Fruit fly (Drosophila melanogaster): ENCODE data around the gene Dap160.
A peak's percentile ranks its signal among the peaks of the same experiment; 100 is the strongest.

The Dap160 gene

DNA sequence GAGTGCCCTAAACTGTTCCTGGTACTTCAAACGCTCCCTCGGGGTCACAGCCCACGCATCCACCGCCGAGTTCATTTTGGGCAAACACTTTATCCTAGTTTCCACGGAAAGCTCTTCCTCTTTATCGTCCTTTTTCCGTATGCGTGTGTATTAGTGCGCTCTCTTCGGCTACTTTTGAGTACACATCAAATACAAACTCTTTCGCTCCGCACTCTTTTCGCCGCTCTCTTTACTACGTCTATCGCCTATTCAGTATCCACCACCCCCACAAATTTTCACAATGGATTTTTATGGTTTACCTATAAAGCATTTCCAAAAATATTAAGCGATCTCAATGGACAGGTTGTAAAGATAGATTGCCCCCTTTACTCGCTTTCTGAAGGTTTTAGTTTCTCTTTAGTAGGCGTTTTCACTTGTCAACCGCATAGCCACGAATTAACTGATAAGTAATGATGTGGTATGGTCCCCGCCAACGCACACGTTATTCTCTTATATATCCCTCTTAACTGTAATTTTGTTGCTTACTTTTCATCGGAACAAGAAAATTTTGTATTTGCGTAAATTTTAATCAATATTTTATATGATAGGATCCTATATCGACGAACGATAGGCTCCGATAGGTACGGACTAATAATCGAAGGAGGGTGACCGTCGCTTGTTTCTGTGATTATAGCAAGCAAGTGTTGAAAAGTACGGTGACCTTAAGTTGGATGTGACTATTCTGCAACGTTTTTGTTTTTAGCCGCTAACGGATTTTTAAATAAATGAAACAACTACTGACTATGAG, at the start of gene Dap160:
Gene Dap160, minus strand, starts transcription at position 634 of the 787 bp plus-strand sequence.
- TF ChIP-seq CG9705 (GFP tag; optimal IDR thresholded peaks at IDR 0.05), result no peak
- no peak for TF ChIP-seq Hr78 (GFP tag; optimal IDR thresholded peaks at IDR 0.05)
- no peak for TF ChIP-seq Vsx2 (GFP tag; optimal IDR thresholded peaks at IDR 0.05; ENCODE audit: partially characterized antibody)
- peak; percentile 45 for TF ChIP-seq sage (GFP tag; optimal IDR thresholded peaks at IDR 0.05)
- no peak for TF ChIP-seq Rel (GFP tag; optimal IDR thresholded peaks at IDR 0.05)
- peak; percentile 85 for TF ChIP-seq Rel (tag; optimal IDR thresholded peaks at IDR 0.05)
- peak; percentile 63 for TF ChIP-seq Hr83 (GFP tag; optimal IDR thresholded peaks at IDR 0.05; ENCODE audit: poor library complexity, severe bottlenecking)
- no peak for TF ChIP-seq br (GFP tag; optimal IDR thresholded peaks at IDR 0.05)
- no peak for TF ChIP-seq dmrt93B (GFP tag; optimal IDR thresholded peaks at IDR 0.05)
- peak; percentile 26 for TF ChIP-seq Jra (GFP tag; optimal IDR thresholded peaks at IDR 0.05)
- TF ChIP-seq Hnf4 (GFP tag; optimal IDR thresholded peaks at IDR 0.05), result peak; percentile 53
- TF ChIP-seq woc (GFP tag; optimal IDR thresholded peaks at IDR 0.05), result peak; percentile 7
- peak in 1 of 2 experiments; percentile 49 for TF ChIP-seq dl (GFP tag; optimal IDR thresholded peaks at IDR 0.05; ENCODE audit: insufficient read depth in 1 of 2, partially characterized antibody in 2 of 2)

DNA sequence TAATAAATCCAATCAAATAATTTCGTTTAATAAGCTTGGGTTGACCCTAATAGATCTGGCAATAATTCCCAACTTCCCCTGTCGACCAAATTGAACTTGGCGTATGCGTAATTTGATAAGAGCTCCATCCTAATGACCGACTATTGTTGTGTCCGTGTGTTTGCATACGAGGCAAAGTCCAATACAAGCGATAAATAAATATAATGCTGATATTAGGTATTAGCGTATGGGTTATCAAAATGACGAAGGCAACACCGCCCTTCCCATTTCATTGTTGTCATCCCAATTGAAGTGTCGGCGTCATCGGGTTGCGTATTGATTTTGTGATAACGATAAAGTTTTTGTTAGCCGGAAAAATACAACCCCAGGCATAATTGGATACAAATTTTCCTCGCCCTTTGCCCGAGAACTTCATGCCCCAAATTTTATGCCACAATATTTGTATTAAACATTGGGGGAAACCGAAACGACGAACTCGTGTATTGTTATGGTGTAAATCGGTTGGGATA, 47.2 kb upstream of the Dap160 start:
- TF ChIP-seq dsf (GFP tag; optimal IDR thresholded peaks at IDR 0.05; ENCODE audit: borderline replicate concordance) (no peak), Mio (GFP tag; optimal IDR thresholded peaks at IDR 0.05) (no peak), ey (GFP tag; optimal IDR thresholded peaks at IDR 0.05) (no peak), GATAd (GFP tag; optimal IDR thresholded peaks at IDR 0.05) (no peak), Myc (optimal IDR thresholded peaks at IDR 0.05) (no peak), jim (GFP tag; optimal IDR thresholded peaks at IDR 0.05) (no peak), HLH106 (tag; optimal IDR thresholded peaks at IDR 0.05) (no peak), CG32264 (GFP tag; optimal IDR thresholded peaks at IDR 0.05) (no peak), CrebA (GFP tag; optimal IDR thresholded peaks at IDR 0.05; ENCODE audit: borderline replicate concordance) (no peak), sv (GFP tag; optimal IDR thresholded peaks at IDR 0.05) (no peak), brk (GFP tag; optimal IDR thresholded peaks at IDR 0.05) (no peak), lola (GFP tag; optimal IDR thresholded peaks at IDR 0.05) (no peak), Sp1 (GFP tag; optimal IDR thresholded peaks at IDR 0.05) (no peak)

DNA sequence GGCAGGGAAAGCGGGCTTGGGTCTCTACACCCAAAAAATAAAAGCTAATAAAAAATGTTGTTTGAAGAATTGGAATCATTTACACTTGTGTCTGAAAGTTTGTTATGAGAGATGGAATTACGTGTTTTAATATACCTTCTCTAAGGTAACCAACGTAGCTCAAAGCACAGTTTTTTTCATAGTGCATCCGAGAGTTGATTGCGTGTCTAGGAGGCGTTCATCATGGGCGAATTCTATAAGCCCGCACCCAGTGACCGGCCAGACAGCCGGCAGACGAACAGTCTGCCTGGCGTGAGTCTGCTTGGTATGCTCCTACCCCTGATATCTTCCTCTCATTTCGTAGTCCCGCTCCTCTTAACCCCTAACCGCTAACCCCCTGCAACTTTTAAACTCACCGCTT, 45.6 kb upstream of the Dap160 start:
- TF ChIP-seq pan (optimal IDR thresholded peaks at IDR 0.05) (no peak), psq (GFP tag; optimal IDR thresholded peaks at IDR 0.05) (no peak), Dfd (GFP tag; optimal IDR thresholded peaks at IDR 0.05) (no peak), Hr83 (GFP tag; optimal IDR thresholded peaks at IDR 0.05; ENCODE audit: poor library complexity, severe bottlenecking) (no peak), OdsH (GFP tag; optimal IDR thresholded peaks at IDR 0.05) (no peak), dsf (GFP tag; optimal IDR thresholded peaks at IDR 0.05; ENCODE audit: borderline replicate concordance) (no peak), foxo (GFP tag; optimal IDR thresholded peaks at IDR 0.05) (no peak), CG32264 (GFP tag; optimal IDR thresholded peaks at IDR 0.05) (no peak), Myc (optimal IDR thresholded peaks at IDR 0.05) (no peak), rgr (GFP tag; optimal IDR thresholded peaks at IDR 0.05) (no peak)

DNA sequence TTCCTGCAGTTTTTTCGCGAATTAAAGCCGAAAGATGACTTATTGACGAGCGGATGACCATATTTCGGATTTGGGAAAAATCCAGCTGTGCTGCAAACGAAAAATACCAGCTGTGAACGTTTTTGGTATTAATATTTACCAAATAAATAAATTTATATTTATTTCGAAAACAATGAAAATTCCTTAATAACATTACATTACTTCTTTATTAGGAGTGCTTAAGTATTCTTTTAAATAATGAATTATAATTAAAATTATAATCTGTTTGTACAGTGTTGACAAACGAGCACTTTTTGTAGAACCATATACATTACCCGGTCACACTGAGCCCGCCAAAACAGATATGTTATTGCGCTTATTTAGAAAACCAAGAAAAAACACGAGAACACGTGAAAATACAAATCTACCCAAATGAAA, 37.5 kb upstream of the Dap160 start, which contains the start of the genes bur and Mcm10:
Gene bur, minus strand, starts transcription at position 69 of the 417 bp plus-strand sequence.
Gene Mcm10, plus strand, starts transcription at position 319 of the 417 bp plus-strand sequence.
- TF ChIP-seq Dfd (GFP tag; optimal IDR thresholded peaks at IDR 0.05) (no peak), Hr83 (GFP tag; optimal IDR thresholded peaks at IDR 0.05; ENCODE audit: poor library complexity, severe bottlenecking) (no peak), psq (GFP tag; optimal IDR thresholded peaks at IDR 0.05) (no peak), Hnf4 (GFP tag; optimal IDR thresholded peaks at IDR 0.05) (no peak), HLH106 (tag; optimal IDR thresholded peaks at IDR 0.05) (peak; percentile 7), GATAd (GFP tag; optimal IDR thresholded peaks at IDR 0.05) (no peak), Sp1 (GFP tag; optimal IDR thresholded peaks at IDR 0.05) (no peak), fru (GFP tag; optimal IDR thresholded peaks at IDR 0.05) (no peak), CG32264 (GFP tag; optimal IDR thresholded peaks at IDR 0.05) (no peak), sage (GFP tag; optimal IDR thresholded peaks at IDR 0.05) (peak; percentile 33), Vsx2 (GFP tag; optimal IDR thresholded peaks at IDR 0.05; ENCODE audit: partially characterized antibody) (no peak), tai (GFP tag; optimal IDR thresholded peaks at IDR 0.05) (no peak)

All from whole organism, wandering third instar larva.